Fruit fly (Drosophila melanogaster): ENCODE data around the gene CG18577.

CG18577 gene

DNA sequence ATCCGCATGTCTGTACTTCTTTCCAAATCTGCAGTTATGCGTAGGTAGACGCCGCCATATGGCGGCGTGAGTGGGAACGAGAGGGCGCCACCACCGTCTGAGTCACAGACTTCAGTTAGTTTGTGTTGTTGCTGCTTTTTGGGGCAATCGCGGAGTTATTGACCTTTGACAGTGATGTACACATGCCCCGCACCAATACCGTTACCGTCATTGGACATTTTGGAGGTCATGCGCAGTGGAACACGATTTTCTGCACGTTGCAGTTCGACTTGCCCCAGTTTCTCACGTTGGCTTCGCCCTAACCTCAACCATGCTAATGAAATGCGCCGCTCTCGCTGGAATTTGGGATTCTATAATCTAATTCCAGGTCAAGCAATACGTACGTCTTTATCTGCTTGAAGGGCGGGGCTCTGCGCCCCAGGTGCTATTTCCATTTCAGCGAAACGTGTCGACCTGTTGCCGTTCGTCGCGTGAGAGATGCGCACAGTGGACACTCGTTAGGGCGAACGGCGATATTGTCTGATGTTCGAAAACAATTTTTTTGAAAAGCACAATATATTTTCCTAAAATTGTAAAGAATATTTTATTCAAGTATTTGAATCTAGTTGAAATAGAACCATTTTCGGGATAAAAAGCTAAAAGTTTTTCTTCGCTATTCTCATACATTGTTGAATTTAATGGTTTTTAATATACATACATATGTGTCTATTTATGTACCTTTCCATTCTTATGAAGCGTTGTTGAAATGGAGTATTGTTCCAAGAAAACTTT is 15.6 kb downstream of the CG18577 start (continued):
- TF ChIP-seq Smox (GFP tag; optimal IDR thresholded peaks at IDR 0.05) (peak; percentile 79), fkh (GFP tag; optimal IDR thresholded peaks at IDR 0.05) (no peak), CG9139 (GFP tag; optimal IDR thresholded peaks at IDR 0.05) (no peak), Hr4 (GFP tag; optimal IDR thresholded peaks at IDR 0.05) (peak; percentile 80), CG11902 (GFP tag; optimal IDR thresholded peaks at IDR 0.05) (peak; percentile 50), CG10631 (GFP tag; optimal IDR thresholded peaks at IDR 0.05) (peak; percentile 54), esn (GFP tag; optimal IDR thresholded peaks at IDR 0.05) (peak; percentile 83), Blimp-1 (GFP tag; optimal IDR thresholded peaks at IDR 0.05) (peak; percentile 28), CG32006 (GFP tag; optimal IDR thresholded peaks at IDR 0.05) (peak; percentile 65), dsx (GFP tag; optimal IDR thresholded peaks at IDR 0.05; ENCODE audit: poor library complexity, severe bottlenecking) (peak; percentile 12), dac (GFP tag; optimal IDR thresholded peaks at IDR 0.05) (peak; percentile 21), CG11294 (GFP tag; IDR thresholded peaks at IDR 0.05) (no peak), CG11762 (GFP tag; optimal IDR thresholded peaks at IDR 0.05; ENCODE audit: insufficient read depth) (no peak), CG3032 (tag; optimal IDR thresholded peaks at IDR 0.05) (peak; percentile 49), Hr39 (GFP tag; optimal IDR thresholded peaks at IDR 0.05) (peak; percentile 81), CG1621 (tag; optimal IDR thresholded peaks at IDR 0.05) (no peak), CG6276 (GFP tag; optimal IDR thresholded peaks at IDR 0.05) (no peak), achi (GFP tag; optimal IDR thresholded peaks at IDR 0.05) (peak; percentile 67), Eip75B (GFP tag; optimal IDR thresholded peaks at IDR 0.05) (peak; percentile 76), Sox14 (GFP tag; optimal IDR thresholded peaks at IDR 0.05) (peak; percentile 72), spab (GFP tag; optimal IDR thresholded peaks at IDR 0.05) (no peak)

DNA sequence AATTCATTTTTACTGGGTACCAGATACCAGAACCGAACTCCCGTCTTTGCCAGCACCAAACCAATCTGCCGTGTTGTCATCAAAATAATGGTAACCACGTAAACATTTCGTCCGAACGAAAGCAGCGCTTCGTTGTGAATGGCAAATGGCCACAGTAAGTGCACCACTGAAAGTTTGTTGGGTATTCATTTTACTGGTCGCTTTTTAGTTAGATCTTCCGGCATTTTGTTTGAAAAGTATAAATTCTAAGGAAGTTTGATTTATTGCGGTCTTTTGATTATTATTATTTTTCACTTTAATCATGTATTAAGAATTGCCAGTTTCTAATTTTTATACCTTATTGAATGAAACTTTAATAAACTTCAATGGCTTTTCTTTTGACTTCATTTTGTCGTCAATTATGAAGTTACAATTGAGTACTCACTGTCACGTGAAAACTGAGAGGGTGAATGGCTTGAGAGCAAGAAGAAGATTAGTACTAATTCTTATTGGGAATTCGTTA is 18.6 kb downstream of the CG18577 start, which contains the start of gene ZnT86D:
Gene ZnT86D, minus strand, starts transcription at position 91 of the 502 bp plus-strand sequence.
- TF ChIP-seq dac (GFP tag; optimal IDR thresholded peaks at IDR 0.05) (peak; percentile 22), Ets96B (tag; optimal IDR thresholded peaks at IDR 0.05) (peak; percentile 62), Hr39 (GFP tag; optimal IDR thresholded peaks at IDR 0.05) (peak; percentile 75), Gug (GFP tag; IDR thresholded peaks at IDR 0.05) (0 out of 2 replicates have a peak, but pooled peaks have one; percentile 54), Hr4 (GFP tag; optimal IDR thresholded peaks at IDR 0.05) (peak; percentile 87), CG31627 (GFP tag; optimal IDR thresholded peaks at IDR 0.05) (peak; percentile 71), spab (GFP tag; optimal IDR thresholded peaks at IDR 0.05) (no peak), achi (GFP tag; optimal IDR thresholded peaks at IDR 0.05) (peak; percentile 64), pdm3 (GFP tag; optimal IDR thresholded peaks at IDR 0.05) (peak; percentile 69), CG11762 (GFP tag; optimal IDR thresholded peaks at IDR 0.05; ENCODE audit: insufficient read depth) (peak; percentile 34), fd85E (GFP tag; optimal IDR thresholded peaks at IDR 0.05) (no peak), Eip78C (GFP tag) (peak; percentile 85), CG11294 (GFP tag; IDR thresholded peaks at IDR 0.05) (peak; percentile 47; the same call in 1 of the 2 replicates), Hr38 (GFP tag; optimal IDR thresholded peaks at IDR 0.05) (no peak), OdsH (GFP tag; optimal IDR thresholded peaks at IDR 0.05) (peak; percentile 71), esn (GFP tag; optimal IDR thresholded peaks at IDR 0.05) (peak; percentile 83), fd59A (GFP tag; optimal IDR thresholded peaks at IDR 0.05) (peak; percentile 1), ss (GFP tag; optimal IDR thresholded peaks at IDR 0.05) (peak; percentile 11 to 67), Ets21C (GFP tag; optimal IDR thresholded peaks at IDR 0.05) (peak; percentile 58), CG3032 (tag; optimal IDR thresholded peaks at IDR 0.05) (peak; percentile 71), eg (GFP tag; IDR thresholded peaks at IDR 0.05) (peak; percentile 61), CG6808 (GFP tag; optimal IDR thresholded peaks at IDR 0.05) (peak; percentile 44), CG1621 (tag; optimal IDR thresholded peaks at IDR 0.05) (peak; percentile 45), CG8632 (GFP tag; optimal IDR thresholded peaks at IDR 0.05) (no peak), Sox102F (GFP tag; optimal IDR thresholded peaks at IDR 0.05) (peak; percentile 76), Eip93F (GFP tag; optimal IDR thresholded peaks at IDR 0.05) (no peak), dsx (GFP tag; optimal IDR thresholded peaks at IDR 0.05; ENCODE audit: poor library complexity, severe bottlenecking) (peak; percentile 56), svp (GFP tag) (no peak), CG11902 (GFP tag; optimal IDR thresholded peaks at IDR 0.05) (peak; percentile 67), lz (GFP tag; optimal IDR thresholded peaks at IDR 0.05) (peak; percentile 80), Met (GFP tag; optimal IDR thresholded peaks at IDR 0.05) (peak; percentile 76), CG6792 (GFP tag; optimal IDR thresholded peaks at IDR 0.05) (peak; percentile 43), cyc (GFP tag; optimal IDR thresholded peaks at IDR 0.05) (peak; percentile 76), CG9139 (GFP tag; optimal IDR thresholded peaks at IDR 0.05) (no peak), CG10631 (GFP tag; optimal IDR thresholded peaks at IDR 0.05) (peak; percentile 76), Smox (GFP tag; optimal IDR thresholded peaks at IDR 0.05) (peak; percentile 65), Eip75B (GFP tag; optimal IDR thresholded peaks at IDR 0.05) (peak; percentile 70), CG10669 (GFP tag; optimal IDR thresholded peaks at IDR 0.05) (peak; percentile 65), CG6163 (GFP tag; IDR thresholded peaks at IDR 0.05) (0 out of 3 replicates have a peak, but pooled peaks have one; percentile 29), CG8319 (GFP tag; optimal IDR thresholded peaks at IDR 0.05) (no peak)

Data from whole organism, prepupa.